Worm (Caenorhabditis elegans): ENCODE results near the gene srh-34.

ce11 chrV:404210-404669 is 42.2 kb downstream of the srh-34 start, which contains the start of gene nhr-252:
- TF ChIP-seq ets-4 (tag; optimal IDR thresholded peaks at IDR 0.05) (no peak), hlh-30 (tag; optimal IDR thresholded peaks at IDR 0.05; ENCODE audit: insufficient read depth) (no peak), pax-1 (tag; optimal IDR thresholded peaks at IDR 0.05) (no peak), pqm-1 (tag; optimal IDR thresholded peaks at IDR 0.05) (no peak), elt-2 (tag; optimal IDR thresholded peaks at IDR 0.05) (no peak), lim-6 (tag; optimal IDR thresholded peaks at IDR 0.05) (no peak), nhr-11 (tag; optimal IDR thresholded peaks at IDR 0.05) (no peak), pat-9 (tag; optimal IDR thresholded peaks at IDR 0.05) (no peak), rnt-1 (tag; optimal IDR thresholded peaks at IDR 0.05) (no peak), tbx-2 (tag; optimal IDR thresholded peaks at IDR 0.05) (no peak), Y22D7AL.16 (tag; optimal IDR thresholded peaks at IDR 0.05) (no peak)

All from whole organism, late embryonic.